Worm (Caenorhabditis elegans) whole organism, L1 larva: ENCODE measurements around the gene W08E12.2.

Source experiments
- ama-1 ChIP-seq: fragments of 150-350 bp; optimal IDR thresholded peaks from 2 replicates; lab custom pipeline; 2014
- ceh-63 ChIP-seq: fragments of 200-800 bp; sonication (Bioruptor generic); optimal IDR thresholded peaks from 2 replicates; lab custom pipeline; 2018; ENCODE audit warnings: mild to moderate bottlenecking, missing genetic modification characterization, missing compliant biosample characterization
- fkh-10 ChIP-seq: sonication (generic microtip); optimal IDR thresholded peaks from 2 replicates; lab custom pipeline; 2017; ENCODE audit warnings: missing biosample characterization, missing genetic modification reagents, missing genetic modification characterization
- hlh-4 ChIP-seq: sonication (generic microtip); optimal IDR thresholded peaks from 2 replicates; lab custom pipeline; 2016; ENCODE audit warnings: mild to moderate bottlenecking, missing genetic modification characterization, missing compliant biosample characterization
- lsy-2 ChIP-seq, 2 experiments: fragments of 150-350 bp; optimal IDR thresholded peaks; 2 replicates each; lab custom pipeline; 2014; ENCODE audit warnings: missing biosample characterization in 2 of 2, missing genetic modification characterization in 2 of 2
- nhr-77 ChIP-seq: fragments of 150-350 bp; optimal IDR thresholded peaks from 2 replicates; lab custom pipeline; 2014; ENCODE audit warnings: missing biosample characterization, missing genetic modification characterization
- unc-62 ChIP-seq: fragments of 150-350 bp; optimal IDR thresholded peaks from 2 replicates; lab custom pipeline; 2014; ENCODE audit warnings: missing biosample characterization, missing genetic modification reagents, missing genetic modification characterization
- zag-1 ChIP-seq: fragments of 150-350 bp; optimal IDR thresholded peaks from 2 replicates; lab custom pipeline; 2014; ENCODE audit warnings: missing biosample characterization, missing genetic modification characterization

DNA sequence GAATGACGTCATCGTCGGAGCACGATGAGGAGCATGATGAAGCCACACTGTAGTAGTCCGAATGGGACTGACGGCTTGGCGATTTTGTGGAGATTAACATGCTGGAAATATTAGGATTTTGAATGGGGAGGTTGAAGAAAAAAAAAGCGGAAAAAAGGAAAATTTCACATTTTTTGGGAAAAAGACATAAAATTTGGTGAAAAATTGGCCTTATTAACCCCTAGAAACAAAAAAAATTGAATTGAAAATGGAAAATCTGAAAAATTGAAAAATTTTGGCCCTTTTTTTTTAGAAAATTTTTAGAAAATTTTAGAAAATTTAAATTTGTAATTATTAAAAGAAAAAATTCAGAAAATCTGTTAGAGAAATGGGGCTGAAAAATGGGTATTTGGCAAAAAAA lies 32.4 kb upstream of the W08E12.2 start, which contains the start of gene T26C12.3:
- TF ChIP-seq ama-1 (lab: Kevin White, UChicago) (no peak), lsy-2 (tag; optimal IDR thresholded peaks at IDR 0.05; lab: Kevin White, UChicago) (no peak), hlh-4 (tag; lab: Kevin White, UChicago) (no peak), fkh-10 (no peak), nhr-77 (no peak), zag-1 (tag; lab: Kevin White, UChicago) (no peak), ceh-63 (no peak), unc-62 (GFP tag; lab: Kevin White, UChicago) (no peak)
